Worm (Caenorhabditis elegans): ENCODE data around the gene nspc-4.

DNA sequence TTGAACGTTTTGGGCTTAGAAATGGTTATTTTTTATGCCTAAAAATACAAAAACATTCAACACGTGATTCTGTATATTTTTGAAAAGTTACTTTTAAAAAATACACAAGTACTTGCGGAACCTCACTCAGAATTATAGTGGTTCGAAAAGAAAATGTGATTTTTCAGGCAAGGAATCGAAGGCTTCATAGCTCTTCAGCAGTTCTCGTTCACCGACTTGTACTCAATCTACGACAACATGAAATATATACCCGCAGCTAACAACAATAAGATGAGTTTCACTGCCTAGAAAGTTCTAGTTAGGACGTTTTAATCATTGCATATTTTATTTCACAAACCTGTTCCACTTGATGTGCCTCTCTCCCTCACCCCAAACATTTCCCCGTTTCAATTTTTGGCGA is 24.4 kb upstream of the nspc-4 start:
- no peak for TF ChIP-seq ama-1 (optimal IDR thresholded peaks at IDR 0.05)
- no peak for TF ChIP-seq B0310.2 (tag; optimal IDR thresholded peaks at IDR 0.05)
